Fruit fly (Drosophila melanogaster) whole organism, pupa: ENCODE data around the gene CG43897.

Source experiments
- CG10348 ChIP-seq: fragments of 200-800 bp; sonication (Bioruptor generic); IDR thresholded peaks from 2 replicates; pipeline ENCODE4 v1.3.6; 2022; ENCODE audit warnings: missing biosample characterization, missing genetic modification characterization
- CG12605 ChIP-seq: fragments of 200-800 bp; sonication (Bioruptor generic); IDR thresholded peaks from 2 replicates; pipeline ENCODE4 v1.3.6; 2022; ENCODE audit warnings: missing biosample characterization, missing genetic modification characterization
- CG13204 ChIP-seq: fragments of 200-800 bp; sonication (Bioruptor generic); optimal IDR thresholded peaks from 2 replicates; lab custom pipeline; 2018; ENCODE audit warnings: missing biosample characterization, mild to moderate bottlenecking, missing genetic modification characterization, moderate library complexity
- CG14655 ChIP-seq: fragments of 200-800 bp; sonication (Bioruptor generic); optimal IDR thresholded peaks from 3 replicates; lab custom pipeline; 2017; ENCODE audit warnings: mild to moderate bottlenecking, missing biosample characterization, missing genetic modification reagents, missing genetic modification characterization
- CG15710 ChIP-seq: fragments of 200-800 bp; sonication (Bioruptor generic); optimal IDR thresholded peaks from 2 replicates; lab custom pipeline; 2018; ENCODE audit warnings: missing biosample characterization, mild to moderate bottlenecking, missing genetic modification characterization, moderate library complexity
- CG17806 ChIP-seq: fragments of 200-800 bp; sonication (Bioruptor generic); optimal IDR thresholded peaks from 2 replicates; lab custom pipeline; 2018; ENCODE audit warnings: missing biosample characterization, mild to moderate bottlenecking, missing genetic modification characterization, moderate library complexity
- CG32121 ChIP-seq: fragments of 200-800 bp; sonication (Bioruptor generic); IDR thresholded peaks from 2 replicates; pipeline ENCODE4 v1.3.6; 2022; ENCODE audit warnings: missing biosample characterization, missing genetic modification characterization
- CG34367 ChIP-seq: fragments of 200-800 bp; sonication (Bioruptor generic); optimal IDR thresholded peaks from 2 replicates; lab custom pipeline; 2018; ENCODE audit warnings: missing biosample characterization, mild to moderate bottlenecking, missing genetic modification characterization
- CG4496 ChIP-seq: fragments of 200-800 bp; sonication (Bioruptor generic); IDR thresholded peaks from 3 replicates; pipeline ENCODE4 v1.3.6; 2022; ENCODE audit warnings: missing biosample characterization, missing genetic modification characterization
- CG8159 ChIP-seq: fragments of 200-800 bp; sonication (Bioruptor generic); optimal IDR thresholded peaks from 3 replicates; lab custom pipeline; 2018; ENCODE audit warnings: missing biosample characterization, mild to moderate bottlenecking, missing genetic modification characterization, moderate library complexity
- CG8301 ChIP-seq: fragments of 200-800 bp; sonication (Bioruptor generic); optimal IDR thresholded peaks from 2 replicates; lab custom pipeline; 2018; ENCODE audit warnings: missing biosample characterization, mild to moderate bottlenecking, missing genetic modification characterization
- CG9948 ChIP-seq: fragments of 200-800 bp; sonication (Bioruptor generic); optimal IDR thresholded peaks from 2 replicates; lab custom pipeline; 2018; ENCODE audit warnings: missing biosample characterization, mild to moderate bottlenecking, missing genetic modification characterization, moderate library complexity
- D1 ChIP-seq: fragments of 200-800 bp; sonication (Bioruptor generic); optimal IDR thresholded peaks from 2 replicates; lab custom pipeline; 2018; ENCODE audit warnings: missing biosample characterization, mild to moderate bottlenecking, missing genetic modification characterization, moderate library complexity
- EcR ChIP-seq: fragments of 200-800 bp; sonication (Bioruptor generic); optimal IDR thresholded peaks from 3 replicates; lab custom pipeline; 2019; ENCODE audit warnings: missing biosample characterization, missing genetic modification characterization, mild to moderate bottlenecking, moderate library complexity, missing genetic modification reagents
- Ets98B ChIP-seq: fragments of 200-800 bp; sonication (Bioruptor generic); IDR thresholded peaks from 2 replicates; pipeline ENCODE4 v1.3.6; 2022; ENCODE audit warnings: missing biosample characterization, missing genetic modification characterization
- Pif1A ChIP-seq: fragments of 200-800 bp; sonication (Bioruptor generic); optimal IDR thresholded peaks from 3 replicates; lab custom pipeline; 2016; ENCODE audit warnings: missing biosample characterization, missing genetic modification characterization
- Pif1B ChIP-seq: fragments of 200-800 bp; sonication (Bioruptor generic); optimal IDR thresholded peaks from 3 replicates; lab custom pipeline; 2016; ENCODE audit warnings: missing biosample characterization, missing genetic modification characterization
- Snoo ChIP-seq: fragments of 200-800 bp; sonication (Bioruptor generic); optimal IDR thresholded peaks from 3 replicates; lab custom pipeline; 2017; ENCODE audit warnings: missing biosample characterization, mild to moderate bottlenecking, missing genetic modification characterization, inconsistent platforms
- fd96Ca ChIP-seq: fragments of 200-800 bp; sonication (Bioruptor generic); IDR thresholded peaks from 3 replicates; pipeline ENCODE4 v1.3.6; 2022; ENCODE audit warnings: missing biosample characterization, missing genetic modification characterization
- gl ChIP-seq: fragments of 200-800 bp; sonication (Bioruptor generic); optimal IDR thresholded peaks from 2 replicates; lab custom pipeline; 2018; ENCODE audit warnings: missing biosample characterization, mild to moderate bottlenecking, missing genetic modification characterization

Gene CG43897

DNA sequence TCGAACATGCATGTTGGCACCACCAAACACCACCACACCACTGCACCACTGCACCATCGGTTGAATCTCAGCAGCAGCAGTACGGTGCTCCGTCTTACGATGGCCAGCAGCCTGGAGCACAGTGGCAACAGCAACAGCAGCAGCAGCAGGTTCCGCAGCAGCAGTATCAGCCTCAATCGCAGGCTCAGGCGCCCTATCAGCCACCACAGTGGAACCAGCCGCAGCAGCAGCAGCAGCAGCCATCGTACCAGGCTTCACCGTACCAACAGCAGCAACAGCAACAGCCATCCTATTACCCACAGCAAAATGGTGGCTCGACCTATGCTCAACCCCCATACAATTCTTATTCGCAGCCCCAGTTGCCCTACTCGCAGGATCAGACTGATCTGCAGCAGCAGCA is 18.5 kb downstream of the CG43897 start:
- no peak for TF ChIP-seq D1 (tag; lab: Kevin White, UChicago)
- no peak for TF ChIP-seq CG8301 (tag; lab: Kevin White, UChicago)
- TF ChIP-seq CG32121 = no peak
- no peak for TF ChIP-seq CG15710 (tag; lab: Kevin White, UChicago)
- TF ChIP-seq CG4496 (GFP tag; lab: Robert Waterston, UW) = no peak
- TF ChIP-seq CG17806 (tag; lab: Kevin White, UChicago) = no peak
- no peak for TF ChIP-seq CG8159
- no peak for TF ChIP-seq CG34367 (tag; lab: Kevin White, UChicago)
- TF ChIP-seq gl (tag; lab: Kevin White, UChicago) = no peak
- TF ChIP-seq CG13204 (GFP tag; lab: Kevin White, UChicago) = no peak
- no peak for TF ChIP-seq CG9948
- TF ChIP-seq CG12605 (GFP tag; lab: Robert Waterston, UW) = no peak
- TF ChIP-seq EcR (GFP tag; lab: Kevin White, UChicago) = no peak
- no peak for TF ChIP-seq Snoo (tag; lab: Kevin White, UChicago)
- TF ChIP-seq Ets98B (GFP tag; lab: Robert Waterston, UW) = no peak
- TF ChIP-seq CG10348 (GFP tag; lab: Robert Waterston, UW) = no peak
- TF ChIP-seq Pif1A (GFP tag; lab: Kevin White, UChicago) = no peak

dm6 chr3L:9836524-9837047 is 22.9 kb downstream of the CG43897 start, which contains the start of gene I-2:
I-2 (minus strand) TSS chr3L:9836805.
- no peak for TF ChIP-seq CG17806 (tag; lab: Kevin White, UChicago)
- TF ChIP-seq CG34367 (tag; lab: Kevin White, UChicago) = no peak
- TF ChIP-seq Pif1A (GFP tag; lab: Kevin White, UChicago) = no peak
- TF ChIP-seq D1 (tag; lab: Kevin White, UChicago) = no peak
- TF ChIP-seq fd96Ca = no peak
- TF ChIP-seq EcR (GFP tag; lab: Kevin White, UChicago) = no peak
- no peak for TF ChIP-seq CG4496 (GFP tag; lab: Robert Waterston, UW)
- TF ChIP-seq Pif1B (GFP tag; lab: Kevin White, UChicago) = no peak
- no peak for TF ChIP-seq CG13204 (GFP tag; lab: Kevin White, UChicago)
- no peak for TF ChIP-seq CG32121
- TF ChIP-seq CG8301 (tag; lab: Kevin White, UChicago) = no peak

dm6 chr3L:9837053-9837452 is 23.4 kb downstream of the CG43897 start:
- TF ChIP-seq CG4496 (GFP tag; lab: Robert Waterston, UW) (no peak), CG14655 (GFP tag; lab: Kevin White, UChicago) (no peak), Ets98B (GFP tag; lab: Robert Waterston, UW) (no peak), CG13204 (GFP tag; lab: Kevin White, UChicago) (no peak), CG9948 (no peak), CG8301 (tag; lab: Kevin White, UChicago) (no peak), D1 (tag; lab: Kevin White, UChicago) (no peak), CG34367 (tag; lab: Kevin White, UChicago) (no peak)
- TF ChIP-seq, all 21 proteins: peak for 0

DNA sequence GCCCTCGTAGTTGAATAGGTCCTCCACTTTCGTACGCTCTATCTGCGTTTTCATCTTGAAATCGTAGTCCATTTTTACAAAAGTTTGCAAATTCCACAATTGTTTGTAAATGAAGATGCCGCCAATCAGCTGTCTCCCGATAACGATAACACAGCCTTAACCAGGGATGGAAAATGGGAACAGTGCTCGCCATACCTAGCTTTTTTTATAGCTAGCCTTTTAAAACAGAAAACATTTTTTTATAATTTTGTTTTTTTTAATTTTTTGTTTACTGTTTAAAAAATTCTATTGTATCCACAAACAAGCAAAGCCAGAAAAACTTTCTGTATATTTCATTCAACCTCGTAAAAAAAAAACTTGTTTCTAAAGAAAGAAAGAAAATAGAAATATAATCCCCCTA is 24.9 kb downstream of the CG43897 start, which contains the start of gene Cdk8:
Gene Cdk8 (minus strand): TSS at position 137 of the 400 bp plus-strand sequence.
- TF ChIP-seq CG17806 (tag; lab: Kevin White, UChicago) (peak; percentile 5), CG15710 (tag; lab: Kevin White, UChicago) (peak; percentile 5), D1 (tag; lab: Kevin White, UChicago) (peak; percentile 53), CG32121 (peak; percentile 38; the same call in 1 of the 2 replicates), CG13204 (GFP tag; lab: Kevin White, UChicago) (no peak), Pif1B (GFP tag; lab: Kevin White, UChicago) (no peak)

DNA sequence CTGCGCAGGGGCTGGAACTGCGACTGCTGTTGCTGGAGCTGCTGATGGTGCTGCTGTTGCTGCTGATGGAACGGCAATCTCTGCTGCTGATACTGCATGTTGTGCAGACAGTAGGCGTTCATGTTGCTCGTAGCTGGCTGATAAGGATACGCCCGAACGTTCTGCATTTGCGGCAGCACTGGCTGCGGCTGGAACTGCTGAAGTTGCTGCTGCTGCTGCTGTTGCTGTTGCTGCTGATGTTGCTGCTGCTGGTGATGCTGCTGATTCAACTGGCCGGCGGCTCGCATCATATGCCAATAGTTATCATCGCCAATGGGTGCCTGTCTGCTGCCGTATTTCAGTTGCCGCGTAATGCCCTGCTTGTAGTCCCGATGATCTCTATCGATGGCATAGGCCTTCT is 27.1 kb downstream of the CG43897 start:
- TF ChIP-seq CG8159 (no peak), D1 (tag; lab: Kevin White, UChicago) (no peak), CG32121 (no peak), gl (tag; lab: Kevin White, UChicago) (no peak), CG8301 (tag; lab: Kevin White, UChicago) (no peak), Ets98B (GFP tag; lab: Robert Waterston, UW) (no peak), CG34367 (tag; lab: Kevin White, UChicago) (no peak), CG9948 (no peak), fd96Ca (no peak), Pif1B (GFP tag; lab: Kevin White, UChicago) (no peak), CG4496 (GFP tag; lab: Robert Waterston, UW) (no peak), CG12605 (GFP tag; lab: Robert Waterston, UW) (no peak), CG14655 (GFP tag; lab: Kevin White, UChicago) (no peak), Pif1A (GFP tag; lab: Kevin White, UChicago) (no peak)

- no peak for TF ChIP-seq CG17806 (tag; lab: Kevin White, UChicago)
- TF ChIP-seq CG32121 = no peak
- no peak for TF ChIP-seq Snoo (tag; lab: Kevin White, UChicago)
- no peak for TF ChIP-seq CG9948
- no peak for TF ChIP-seq CG14655 (GFP tag; lab: Kevin White, UChicago)
- TF ChIP-seq Ets98B (GFP tag; lab: Robert Waterston, UW) = no peak
- no peak for TF ChIP-seq D1 (tag; lab: Kevin White, UChicago)
- no peak for TF ChIP-seq gl (tag; lab: Kevin White, UChicago)
- no peak for TF ChIP-seq CG13204 (GFP tag; lab: Kevin White, UChicago)
- TF ChIP-seq CG15710 (tag; lab: Kevin White, UChicago) = no peak
- TF ChIP-seq CG4496 (GFP tag; lab: Robert Waterston, UW) = no peak
- TF ChIP-seq CG10348 (GFP tag; lab: Robert Waterston, UW) = no peak
Measured at dm6 chr3L:9842043-9842442, 28.4 kb downstream of the CG43897 start.
